Worm (Caenorhabditis elegans) whole organism, L1 larva: ENCODE measurements around the gene C03B1.7.
A peak's percentile ranks its signal among the peaks of the same experiment; 100 is the strongest.

Experiments
- C16A3.4 ChIP-seq: fragments of 150-350 bp; optimal IDR thresholded peaks from 2 replicates; lab custom pipeline; 2014; ENCODE audit warnings: missing biosample characterization, missing genetic modification characterization
- F16B12.6 ChIP-seq: fragments of 150-350 bp; optimal IDR thresholded peaks from 2 replicates; lab custom pipeline; 2014; ENCODE audit warnings: missing biosample characterization, missing genetic modification characterization
- alr-1 ChIP-seq: fragments of 200-800 bp; sonication (Bioruptor generic); optimal IDR thresholded peaks from 2 replicates; lab custom pipeline; 2018; ENCODE audit warnings: borderline replicate concordance, mild to moderate bottlenecking, missing genetic modification characterization, missing compliant biosample characterization
- ama-1 ChIP-seq: fragments of 150-350 bp; optimal IDR thresholded peaks from 2 replicates; lab custom pipeline; 2014
- ceh-82 ChIP-seq, 3 experiments: fragments of 150-350 bp in 1 of 3; sonication (generic microtip) in 2 of 3; optimal IDR thresholded peaks; 2 replicates each; lab custom pipeline; 2014 to 2017; ENCODE audit warnings: missing biosample characterization in 3 of 3, missing genetic modification characterization in 3 of 3
- ceh-90 ChIP-seq: sonication (generic microtip); optimal IDR thresholded peaks from 2 replicates; lab custom pipeline; 2016; ENCODE audit warnings: missing genetic modification characterization, missing compliant biosample characterization
- ces-1 ChIP-seq: fragments of 150-350 bp; optimal IDR thresholded peaks from 2 replicates; lab custom pipeline; 2014; ENCODE audit warnings: missing biosample characterization, missing genetic modification reagents, missing genetic modification characterization
- dpl-1 ChIP-seq, 3 experiments: fragments of 150-350 bp in 2 of 3; sonication (generic microtip) in 1 of 3; optimal IDR thresholded peaks; 2 replicates each; lab custom pipeline; 2014 to 2017; ENCODE audit warnings: missing biosample characterization in 3 of 3, missing genetic modification characterization in 3 of 3, missing genetic modification reagents in 3 of 3
- efl-1 ChIP-seq, 4 experiments: fragments of 150-350 bp; optimal IDR thresholded peaks in 3 of 4; peaks in 1 of 4; 1 replicate in 1 of 4; 2 replicates in 3 of 4; lab custom pipeline; 2014; ENCODE audit warnings: missing biosample characterization in 2 of 4, missing genetic modification characterization in 2 of 4, missing genetic modification reagents in 2 of 4
- efl-3 ChIP-seq: fragments of 200-800 bp; sonication (Bioruptor generic); optimal IDR thresholded peaks from 2 replicates; lab custom pipeline; 2018; ENCODE audit warnings: mild to moderate bottlenecking, missing genetic modification characterization, missing compliant biosample characterization
- egl-13 ChIP-seq: sonication (generic microtip); optimal IDR thresholded peaks from 2 replicates; lab custom pipeline; 2016; ENCODE audit warnings: missing genotype, missing genetic modification reagents, missing genetic modification characterization, missing compliant biosample characterization
- egl-27 ChIP-seq, 2 experiments: fragments of 150-350 bp in 1 of 2; sonication (generic microtip); optimal IDR thresholded peaks; 3 replicates each; lab custom pipeline; 2017 to 2018; ENCODE audit warnings: missing biosample characterization in 2 of 2, missing genetic modification characterization in 2 of 2, missing genetic modification reagents in 2 of 2
- elt-2 ChIP-seq: sonication (generic microtip); optimal IDR thresholded peaks from 2 replicates; lab custom pipeline; 2016; ENCODE audit warnings: missing genetic modification characterization, mild to moderate bottlenecking, inconsistent platforms, missing compliant biosample characterization, missing genetic modification reagents
- elt-3 ChIP-seq, 6 experiments: fragments of 150-350 bp in 1 of 6; sonication (generic microtip); optimal IDR thresholded peaks; 2 replicates each; lab custom pipeline; 2017 to 2018; ENCODE audit warnings: missing biosample characterization in 6 of 6, missing genetic modification characterization in 6 of 6, inconsistent platforms in 1 of 6
- ets-5 ChIP-seq: fragments of 200-800 bp; sonication (Bioruptor generic); IDR thresholded peaks from 2 replicates; pipeline ENCODE4 v1.3.6; 2022; ENCODE audit warnings: missing genetic modification characterization, missing compliant biosample characterization
- fkh-10 ChIP-seq: sonication (generic microtip); optimal IDR thresholded peaks from 2 replicates; lab custom pipeline; 2017; ENCODE audit warnings: missing biosample characterization, missing genetic modification reagents, missing genetic modification characterization
- fkh-4 ChIP-seq: sonication (generic microtip); optimal IDR thresholded peaks from 2 replicates; lab custom pipeline; 2016; ENCODE audit warnings: missing compliant biosample characterization, missing genetic modification characterization, borderline replicate concordance
- grh-1 ChIP-seq: fragments of 200-800 bp; sonication (Bioruptor generic); IDR thresholded peaks from 2 replicates; pipeline ENCODE4 v1.3.6; 2022; ENCODE audit warnings: missing genetic modification reagents, missing genetic modification characterization, missing compliant biosample characterization
- hlh-17 ChIP-seq: fragments of 200-800 bp; sonication (Bioruptor generic); optimal IDR thresholded peaks from 2 replicates; lab custom pipeline; 2018; ENCODE audit warnings: missing genetic modification characterization, mild to moderate bottlenecking, missing compliant biosample characterization, moderate library complexity, borderline replicate concordance
- irx-1 ChIP-seq: sonication (generic microtip); optimal IDR thresholded peaks from 2 replicates; lab custom pipeline; 2016; ENCODE audit warnings: missing genetic modification characterization, missing compliant biosample characterization
- lin-14 ChIP-seq: fragments of 200-800 bp; sonication (Bioruptor generic); optimal IDR thresholded peaks from 2 replicates; lab custom pipeline; 2018; ENCODE audit warnings: mild to moderate bottlenecking, missing genetic modification characterization, moderate library complexity, missing compliant biosample characterization
- lin-39 ChIP-seq: fragments of 150-350 bp; optimal IDR thresholded peaks from 2 replicates; lab custom pipeline; 2014; ENCODE audit warnings: missing biosample characterization, missing genetic modification reagents, missing genetic modification characterization
- lir-3 ChIP-seq: sonication (generic microtip); optimal IDR thresholded peaks from 2 replicates; lab custom pipeline; 2016; ENCODE audit warnings: mild to moderate bottlenecking, missing genetic modification characterization, moderate library complexity, missing compliant biosample characterization; ENCODE audit not compliant: poor library complexity
- mdl-1 ChIP-seq, 2 experiments: fragments of 150-350 bp; optimal IDR thresholded peaks; 2 replicates each; lab custom pipeline; 2014 to 2017; ENCODE audit warnings: missing biosample characterization in 2 of 2, missing genetic modification characterization in 2 of 2, inconsistent platforms in 1 of 2
- mef-2 ChIP-seq: fragments of 150-350 bp; optimal IDR thresholded peaks from 2 replicates; lab custom pipeline; 2014; ENCODE audit warnings: missing biosample characterization, missing genetic modification characterization
- mep-1 ChIP-seq: fragments of 150-350 bp; optimal IDR thresholded peaks from 2 replicates; lab custom pipeline; 2014; ENCODE audit warnings: missing biosample characterization, missing genetic modification characterization
- nhr-11 ChIP-seq: fragments of 150-350 bp; optimal IDR thresholded peaks from 2 replicates; lab custom pipeline; 2014; ENCODE audit warnings: missing biosample characterization, missing genetic modification characterization
- nhr-19 ChIP-seq: fragments of 200-800 bp; sonication (Bioruptor generic); conservative IDR thresholded peaks from 2 replicates; pipeline ENCODE4 v1.3.6; 2022; ENCODE audit warnings: missing genetic modification characterization, missing compliant biosample characterization
- nhr-237 ChIP-seq: fragments of 150-350 bp; optimal IDR thresholded peaks from 2 replicates; lab custom pipeline; 2014; ENCODE audit warnings: missing biosample characterization, missing genetic modification characterization
- nhr-28 ChIP-seq: fragments of 150-350 bp; optimal IDR thresholded peaks from 2 replicates; lab custom pipeline; 2014; ENCODE audit warnings: missing biosample characterization, missing genetic modification characterization
- nhr-85 ChIP-seq: sonication (generic microtip); peaks from one replicate; lab custom pipeline; 2016; ENCODE audit warnings: missing genetic modification characterization, inconsistent platforms, missing compliant biosample characterization
- nhr-90 ChIP-seq: sonication (generic microtip); optimal IDR thresholded peaks from 2 replicates; lab custom pipeline; 2016; ENCODE audit warnings: mild to moderate bottlenecking, missing genetic modification characterization, missing compliant biosample characterization; ENCODE audit not compliant: poor library complexity
- pax-3 ChIP-seq: fragments of 200-800 bp; sonication (Bioruptor generic); optimal IDR thresholded peaks from 2 replicates; lab custom pipeline; 2018; ENCODE audit warnings: mild to moderate bottlenecking, missing genetic modification characterization, moderate library complexity, missing compliant biosample characterization
- pqm-1 ChIP-seq: sonication (generic microtip); optimal IDR thresholded peaks from 3 replicates; lab custom pipeline; 2017; ENCODE audit warnings: missing biosample characterization, missing genetic modification characterization
- rnt-1 ChIP-seq: sonication (generic microtip); optimal IDR thresholded peaks from 2 replicates; lab custom pipeline; 2016; ENCODE audit warnings: mild to moderate bottlenecking, missing genetic modification characterization, moderate library complexity, missing compliant biosample characterization
- snu-23 ChIP-seq: sonication (generic microtip); optimal IDR thresholded peaks from 2 replicates; lab custom pipeline; 2016; ENCODE audit warnings: missing genetic modification characterization, missing compliant biosample characterization
- swsn-7 ChIP-seq: sonication (generic microtip); optimal IDR thresholded peaks from 2 replicates; lab custom pipeline; 2016; ENCODE audit warnings: missing genetic modification characterization, missing compliant biosample characterization
- unc-98 ChIP-seq: fragments of 200-800 bp; sonication (Bioruptor generic); IDR thresholded peaks from 2 replicates; pipeline ENCODE4 v1.3.6; 2022; ENCODE audit warnings: missing genetic modification characterization, missing compliant biosample characterization
- vab-15 ChIP-seq: sonication (generic microtip); optimal IDR thresholded peaks from 2 replicates; lab custom pipeline; 2017; ENCODE audit warnings: missing genotype, mild to moderate bottlenecking, missing genetic modification characterization, missing compliant biosample characterization
- xbp-1 ChIP-seq: sonication (generic microtip); optimal IDR thresholded peaks from 2 replicates; lab custom pipeline; 2016; ENCODE audit warnings: missing genetic modification characterization, missing compliant biosample characterization

C03B1.7 gene

DNA sequence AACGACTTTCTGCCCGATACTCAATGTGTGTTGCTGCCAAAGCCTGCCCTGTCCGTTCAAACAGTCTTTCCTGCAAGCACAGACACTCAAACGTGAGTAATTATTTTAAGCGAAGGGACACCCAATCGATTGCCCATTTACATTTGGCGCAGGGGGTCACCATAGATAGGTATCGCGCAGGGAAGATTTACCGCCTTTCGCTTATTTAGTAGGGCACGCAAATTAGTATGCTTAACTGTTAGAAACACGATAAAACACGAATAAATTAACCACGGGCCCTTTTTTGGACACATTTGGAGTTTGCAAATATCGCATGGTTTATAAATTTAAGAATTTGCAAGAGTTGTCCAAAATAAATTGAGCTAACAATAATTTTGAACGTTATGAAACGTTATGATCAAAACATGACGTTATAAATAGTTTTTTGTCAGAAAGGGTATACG lies 45.2 kb upstream of the C03B1.7 start (continued):
- TF ChIP-seq pqm-1 (peak; percentile 98), swsn-7 (tag; lab: Kevin White, UChicago) (peak; percentile 99), lir-3 (tag; lab: Kevin White, UChicago) (peak; percentile 92), ces-1 (GFP tag; lab: Kevin White, UChicago) (peak; percentile 96), nhr-90 (tag; lab: Kevin White, UChicago) (peak; percentile 100), unc-98 (GFP tag; lab: Robert Waterston, UW) (peak; percentile 81), nhr-28 (tag; lab: Kevin White, UChicago) (peak; percentile 62), nhr-11 (peak; percentile 99), lin-14 (GFP tag; lab: Kevin White, UChicago) (peak; percentile 98), efl-3 (peak; percentile 97), nhr-85 (tag; lab: Kevin White, UChicago) (peak; percentile 99), alr-1 (no peak), mep-1 (peak; percentile 99), ets-5 (GFP tag; lab: Robert Waterston, UW) (no peak), xbp-1 (tag; lab: Kevin White, UChicago) (peak; percentile 99), dpl-1 (GFP tag; optimal IDR thresholded peaks at IDR 0.05; lab: Kevin White, UChicago) (peak; percentile 54 to 71 (median 55)), ceh-90 (tag; lab: Kevin White, UChicago) (peak; percentile 55), fkh-10 (GFP tag; lab: Kevin White, UChicago) (peak; percentile 100), nhr-237 (tag; lab: Kevin White, UChicago) (peak; percentile 98), mdl-1 (tag; optimal IDR thresholded peaks at IDR 0.05; lab: Kevin White, UChicago) (peak; percentile 64 to 96), egl-27 (tag; optimal IDR thresholded peaks at IDR 0.05; lab: Kevin White, UChicago) (peak; percentile 88 to 97), elt-3 (tag; optimal IDR thresholded peaks at IDR 0.05; lab: Kevin White, UChicago) (peak; percentile 58 to 100 (median 96)), F16B12.6 (peak; percentile 61), mef-2 (tag; lab: Kevin White, UChicago) (peak; percentile 90), ceh-82 (tag; optimal IDR thresholded peaks at IDR 0.05; lab: Kevin White, UChicago) (peak; percentile 98 to 100 (median 99)), vab-15 (peak; percentile 81), pax-3 (tag; lab: Kevin White, UChicago) (peak; percentile 96), C16A3.4 (tag; lab: Kevin White, UChicago) (peak; percentile 99), elt-2 (tag; lab: Kevin White, UChicago) (peak; percentile 96), lin-39 (tag; lab: Kevin White, UChicago) (peak; percentile 99), irx-1 (tag; lab: Kevin White, UChicago) (peak; percentile 99)

DNA sequence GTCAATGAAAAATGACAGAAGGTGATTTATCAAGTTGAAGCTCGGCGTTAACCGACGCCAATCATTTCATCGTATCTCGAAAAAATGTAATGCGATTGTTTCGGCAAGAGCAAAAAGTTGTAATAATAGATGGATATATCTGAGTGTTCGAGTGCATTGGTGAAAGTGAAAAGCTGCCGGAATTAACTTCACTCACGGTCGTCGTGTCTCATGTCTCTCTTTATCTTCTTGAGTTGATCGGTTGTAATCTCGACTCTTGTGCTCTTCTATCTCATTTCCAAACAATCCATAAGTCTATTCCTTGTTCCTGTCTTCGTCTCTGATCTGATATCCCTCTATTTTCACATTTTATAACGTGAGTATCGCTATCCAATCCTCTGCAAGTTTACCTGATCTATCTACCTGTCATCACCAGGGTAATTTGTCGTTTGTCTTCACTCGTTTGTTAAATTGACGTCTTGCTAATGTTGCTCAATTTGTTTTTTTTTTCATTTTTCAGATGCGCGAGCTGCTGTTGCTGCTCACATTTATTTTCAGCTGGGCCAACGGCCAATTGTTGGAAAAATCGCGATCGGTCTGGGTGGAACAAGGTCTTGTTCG lies 41.9 kb upstream of the C03B1.7 start, which contains the start of gene cest-16:
Gene cest-16, plus strand, starts transcription at position 302 of the 600 bp plus-strand sequence.
- no peak for TF ChIP-seq efl-1 (optimal IDR thresholded peaks at IDR 0.05; lab: Kevin White, UChicago)
- TF ChIP-seq efl-1 (GFP tag; optimal IDR thresholded peaks at IDR 0.05 in 1 of 2; lab: Kevin White, UChicago), result peak in 1 of 2 experiments; percentile 53
- TF ChIP-seq lir-3 (tag; lab: Kevin White, UChicago), result no peak
- TF ChIP-seq lin-14 (GFP tag; lab: Kevin White, UChicago), result peak; percentile 40
- TF ChIP-seq nhr-28 (tag; lab: Kevin White, UChicago), result no peak
- TF ChIP-seq rnt-1 (tag; lab: Kevin White, UChicago), result peak; percentile 24
- TF ChIP-seq grh-1 (GFP tag; lab: Robert Waterston, UW), result no peak

DNA sequence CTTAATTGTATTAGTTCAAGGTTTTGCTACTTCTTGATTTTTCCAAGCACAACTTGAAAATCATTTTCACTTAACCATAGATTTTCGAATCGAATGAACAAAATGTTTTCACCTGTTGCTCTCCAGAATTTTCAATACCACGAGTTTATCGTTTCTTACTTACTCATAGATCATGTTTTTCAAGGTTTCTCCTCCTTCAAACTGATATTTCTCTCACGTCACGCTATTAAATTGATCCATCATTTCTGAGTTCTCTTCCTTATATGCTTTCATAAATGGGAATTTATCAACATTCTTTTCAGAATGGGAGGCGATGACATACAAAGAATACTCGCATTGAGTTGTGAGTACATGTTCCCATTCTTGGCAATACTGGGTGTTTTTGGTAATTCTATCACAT lies 30.2 kb upstream of the C03B1.7 start, which contains the start of gene npr-38:
Gene npr-38, plus strand, starts transcription at position 301 of the 400 bp plus-strand sequence.
- TF ChIP-seq pax-3 (tag; lab: Kevin White, UChicago) (no peak), unc-98 (GFP tag; lab: Robert Waterston, UW) (no peak), ama-1 (no peak), nhr-19 (GFP tag; lab: Robert Waterston, UW) (no peak), fkh-4 (tag; lab: Kevin White, UChicago) (no peak), elt-3 (tag; optimal IDR thresholded peaks at IDR 0.05; lab: Kevin White, UChicago) (no peak), snu-23 (GFP tag; lab: Kevin White, UChicago) (no peak), lin-39 (tag; lab: Kevin White, UChicago) (no peak), hlh-17 (GFP tag; lab: Kevin White, UChicago) (no peak), mep-1 (no peak), vab-15 (no peak), egl-13 (tag; lab: Kevin White, UChicago) (no peak)
